Worm (Caenorhabditis elegans) whole organism, mixed stage, embryonic: Measurements from ENCODE around the gene F40G12.6.

Experiments used
- M03D4.4 ChIP-seq: sonication (generic microtip); optimal IDR thresholded peaks from 2 replicates; lab custom pipeline; 2017; ENCODE audit warnings: mild to moderate bottlenecking, missing genetic modification characterization, missing compliant biosample characterization
- bed-3 ChIP-seq: fragments of 200-800 bp; sonication (Bioruptor generic); optimal IDR thresholded peaks from 3 replicates; lab custom pipeline; 2018; ENCODE audit warnings: mild to moderate bottlenecking, missing genetic modification characterization, moderate library complexity, missing compliant biosample characterization
- blmp-1 ChIP-seq: fragments of 150-350 bp; optimal IDR thresholded peaks from 2 replicates; lab custom pipeline; 2014; ENCODE audit warnings: missing biosample characterization, missing genetic modification characterization
- ceh-39 ChIP-seq: fragments of 150-350 bp; optimal IDR thresholded peaks from 2 replicates; lab custom pipeline; 2014; ENCODE audit warnings: missing biosample characterization, missing genetic modification characterization
- cnd-1 ChIP-seq: fragments of 200-800 bp; sonication (Bioruptor generic); optimal IDR thresholded peaks from 2 replicates; lab custom pipeline; 2018; ENCODE audit warnings: mild to moderate bottlenecking, missing genetic modification characterization, missing compliant biosample characterization
- drap-1 ChIP-seq: fragments of 200-800 bp; sonication (Bioruptor generic); optimal IDR thresholded peaks from 3 replicates; lab custom pipeline; 2018; ENCODE audit warnings: mild to moderate bottlenecking, missing genetic modification characterization, missing compliant biosample characterization
- elt-1 ChIP-seq: sonication (generic microtip); optimal IDR thresholded peaks from 2 replicates; lab custom pipeline; 2017; ENCODE audit warnings: missing genetic modification characterization, mild to moderate bottlenecking, missing compliant biosample characterization, antibody characterized with exemption, moderate library complexity, borderline replicate concordance; ENCODE audit not compliant: insufficient read depth
- elt-3 ChIP-seq: fragments of 150-350 bp; optimal IDR thresholded peaks from 2 replicates; lab custom pipeline; 2014; ENCODE audit warnings: missing biosample characterization, missing genetic modification characterization
- flh-1 ChIP-seq: fragments of 200-800 bp; sonication (Bioruptor generic); optimal IDR thresholded peaks from 2 replicates; lab custom pipeline; 2018; ENCODE audit warnings: mild to moderate bottlenecking, missing genetic modification characterization, moderate library complexity, missing compliant biosample characterization
- ham-2 ChIP-seq: fragments of 200-800 bp; sonication (Bioruptor generic); optimal IDR thresholded peaks from 2 replicates; lab custom pipeline; 2018; ENCODE audit warnings: mild to moderate bottlenecking, missing genetic modification characterization, missing compliant biosample characterization
- hlh-1 ChIP-seq: fragments of 150-350 bp; optimal IDR thresholded peaks from 2 replicates; lab custom pipeline; 2014; ENCODE audit warnings: missing biosample characterization, missing genetic modification reagents, missing genetic modification characterization
- lin-13 ChIP-seq: fragments of 150-350 bp; optimal IDR thresholded peaks from 2 replicates; lab custom pipeline; 2014; ENCODE audit warnings: missing biosample characterization, missing genetic modification characterization
- lin-32 ChIP-seq: fragments of 200-800 bp; sonication (Bioruptor generic); optimal IDR thresholded peaks from 2 replicates; lab custom pipeline; 2018; ENCODE audit warnings: mild to moderate bottlenecking, missing genetic modification characterization, missing compliant biosample characterization
- lsy-2 ChIP-seq: fragments of 150-350 bp; optimal IDR thresholded peaks from 2 replicates; lab custom pipeline; 2014; ENCODE audit warnings: missing biosample characterization, missing genetic modification characterization
- mab-5 ChIP-seq: fragments of 150-350 bp; optimal IDR thresholded peaks from 2 replicates; lab custom pipeline; 2014; ENCODE audit warnings: missing biosample characterization, missing genetic modification characterization
- mep-1 ChIP-seq: fragments of 150-350 bp; optimal IDR thresholded peaks from 2 replicates; lab custom pipeline; 2017; ENCODE audit warnings: missing biosample characterization, missing genetic modification reagents, missing genetic modification characterization, inconsistent platforms
- mls-2 ChIP-seq: sonication (generic microtip); optimal IDR thresholded peaks from 2 replicates; lab custom pipeline; 2016; ENCODE audit warnings: mild to moderate bottlenecking, missing genetic modification characterization, moderate library complexity, missing compliant biosample characterization
- nhr-12 ChIP-seq: fragments of 150-350 bp; optimal IDR thresholded peaks from 2 replicates; lab custom pipeline; 2014; ENCODE audit warnings: missing biosample characterization, missing genetic modification characterization
- nhr-2 ChIP-seq: fragments of 150-350 bp; optimal IDR thresholded peaks from 2 replicates; lab custom pipeline; 2014; ENCODE audit warnings: missing biosample characterization, missing genetic modification characterization
- nhr-237 ChIP-seq: fragments of 150-350 bp; optimal IDR thresholded peaks from 2 replicates; lab custom pipeline; 2014; ENCODE audit warnings: missing biosample characterization, missing genetic modification characterization
- nhr-28 ChIP-seq: fragments of 150-350 bp; optimal IDR thresholded peaks from 2 replicates; lab custom pipeline; 2014; ENCODE audit warnings: missing biosample characterization, missing genetic modification characterization
- nhr-76 ChIP-seq: sonication (generic microtip); optimal IDR thresholded peaks from 2 replicates; lab custom pipeline; 2017; ENCODE audit warnings: missing biosample characterization, missing genetic modification characterization
- pha-4 ChIP-seq: fragments of 150-350 bp; optimal IDR thresholded peaks from 2 replicates; lab custom pipeline; 2018; ENCODE audit warnings: missing biosample characterization, missing genetic modification reagents, missing genetic modification characterization
- sem-2 ChIP-seq: fragments of 200-800 bp; sonication (Bioruptor generic); optimal IDR thresholded peaks from 2 replicates; lab custom pipeline; 2018; ENCODE audit warnings: mild to moderate bottlenecking, missing genetic modification characterization, missing compliant biosample characterization
- snpc-4 ChIP-seq: fragments of 150-350 bp; optimal IDR thresholded peaks from 2 replicates; lab custom pipeline; 2014; ENCODE audit warnings: missing biosample characterization, missing genetic modification characterization
- sptf-1 ChIP-seq: sonication (generic microtip); optimal IDR thresholded peaks from 2 replicates; lab custom pipeline; 2017; ENCODE audit warnings: mild to moderate bottlenecking, missing genetic modification characterization, moderate library complexity, missing compliant biosample characterization
- tbx-8 ChIP-seq: fragments of 200-800 bp; sonication (Bioruptor generic); optimal IDR thresholded peaks from 2 replicates; lab custom pipeline; 2018; ENCODE audit warnings: mild to moderate bottlenecking, missing genetic modification characterization, moderate library complexity, missing compliant biosample characterization
- unc-120 ChIP-seq: sonication (generic microtip); optimal IDR thresholded peaks from 2 replicates; lab custom pipeline; 2017; ENCODE audit warnings: missing genetic modification characterization, missing compliant biosample characterization; ENCODE audit not compliant: poor library complexity, severe bottlenecking
- unc-39 ChIP-seq: fragments of 150-350 bp; optimal IDR thresholded peaks from 2 replicates; lab custom pipeline; 2014; ENCODE audit warnings: missing biosample characterization, missing genetic modification characterization
- unc-62 ChIP-seq: fragments of 150-350 bp; optimal IDR thresholded peaks from 2 replicates; lab custom pipeline; 2014; ENCODE audit warnings: missing biosample characterization, missing genetic modification reagents, missing genetic modification characterization
- ztf-11 ChIP-seq: fragments of 150-350 bp; optimal IDR thresholded peaks from 2 replicates; lab custom pipeline; 2014; ENCODE audit warnings: missing biosample characterization, missing genetic modification characterization

Gene F40G12.6

DNA sequence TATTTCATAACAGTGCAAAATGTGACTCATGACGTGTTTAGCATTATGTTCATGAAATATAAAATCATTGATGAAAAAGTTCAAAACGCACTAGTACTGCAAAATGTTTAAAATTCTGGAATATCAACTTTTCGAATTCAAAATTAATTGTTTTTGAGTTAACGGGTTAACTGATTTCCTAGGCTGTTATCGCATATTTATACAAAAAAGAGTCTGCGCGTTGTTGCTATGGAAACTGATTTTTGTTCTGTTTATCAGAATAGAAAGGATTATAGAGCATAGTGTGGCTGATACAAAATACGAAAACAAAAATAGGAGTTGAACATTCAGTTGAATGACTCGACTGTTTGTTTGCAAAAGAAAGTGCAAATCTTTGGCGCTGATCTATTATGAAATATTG is 44.7 kb upstream of the F40G12.6 start:
- TF ChIP-seq tbx-8 (no peak), nhr-28 (tag; lab: Kevin White, UChicago) (no peak), elt-1 (tag; lab: Kevin White, UChicago) (no peak), pha-4 (tag; lab: Kevin White, UChicago) (no peak), lin-13 (no peak), ztf-11 (no peak), unc-62 (GFP tag; lab: Kevin White, UChicago) (no peak), nhr-76 (tag; lab: Kevin White, UChicago) (no peak), nhr-2 (tag; lab: Kevin White, UChicago) (no peak), unc-120 (no peak), drap-1 (GFP tag; lab: Kevin White, UChicago) (no peak)

DNA sequence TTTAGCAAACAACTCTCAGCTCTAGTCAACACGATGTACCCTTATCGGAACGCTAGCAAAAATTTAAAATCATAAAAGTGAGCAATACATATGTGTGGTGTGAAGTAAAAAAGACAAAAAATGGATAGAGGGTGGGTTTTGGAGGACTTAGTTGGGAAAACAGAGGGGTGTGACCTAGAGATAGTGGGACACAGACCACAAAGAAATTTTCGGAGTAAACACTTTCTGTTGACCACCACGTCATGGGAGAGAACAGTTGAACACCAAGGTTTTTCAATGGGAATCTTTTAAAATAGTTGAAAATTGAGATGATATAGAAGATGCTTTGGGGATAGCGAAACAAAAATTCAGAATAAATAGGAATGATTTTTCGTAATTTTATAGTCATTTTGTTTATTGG is 44.3 kb upstream of the F40G12.6 start:
- TF ChIP-seq flh-1 (GFP tag; lab: Kevin White, UChicago), result no peak
- no peak for TF ChIP-seq elt-3 (tag; lab: Kevin White, UChicago)
- no peak for TF ChIP-seq tbx-8
- no peak for TF ChIP-seq blmp-1
- TF ChIP-seq ceh-39, result no peak
- TF ChIP-seq nhr-237 (tag; lab: Kevin White, UChicago), result no peak

DNA sequence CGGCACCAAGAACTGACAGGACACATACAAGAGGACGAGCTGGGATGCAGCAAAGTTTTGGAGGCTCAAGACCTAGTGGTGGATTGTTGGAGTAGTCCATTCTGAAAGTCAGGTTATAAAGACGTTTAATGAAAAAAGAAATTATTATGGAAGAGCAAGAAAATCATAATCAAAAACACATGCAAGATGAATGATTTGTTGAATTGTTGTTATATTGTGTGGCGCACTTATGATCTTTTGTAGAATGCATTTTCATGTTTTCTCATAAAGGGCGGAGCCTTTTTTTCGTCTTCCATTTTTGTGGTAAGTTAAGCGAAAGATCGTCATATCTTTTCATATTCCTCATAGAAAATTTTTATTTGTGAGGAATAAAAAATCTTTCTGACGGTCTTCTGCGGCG is 43.6 kb upstream of the F40G12.6 start, which contains the start of gene F47B8.2:
Gene F47B8.2 (minus strand): TSS at position 101 of the 400 bp plus-strand sequence.
- no peak for TF ChIP-seq sem-2
- TF ChIP-seq sptf-1, result no peak
- TF ChIP-seq unc-39 (tag; lab: Kevin White, UChicago), result no peak
- no peak for TF ChIP-seq elt-3 (tag; lab: Kevin White, UChicago)
- no peak for TF ChIP-seq mep-1 (tag; lab: Kevin White, UChicago)
- no peak for TF ChIP-seq ham-2 (GFP tag; lab: Kevin White, UChicago)
- no peak for TF ChIP-seq snpc-4 (tag; lab: Kevin White, UChicago)
- no peak for TF ChIP-seq tbx-8
- TF ChIP-seq mab-5, result no peak
- no peak for TF ChIP-seq drap-1 (GFP tag; lab: Kevin White, UChicago)
- TF ChIP-seq nhr-76 (tag; lab: Kevin White, UChicago), result no peak
- no peak for TF ChIP-seq nhr-28 (tag; lab: Kevin White, UChicago)
- TF ChIP-seq nhr-237 (tag; lab: Kevin White, UChicago), result no peak
- TF ChIP-seq nhr-2 (tag; lab: Kevin White, UChicago), result no peak
- TF ChIP-seq ztf-11, result no peak
- TF ChIP-seq bed-3 (GFP tag; lab: Kevin White, UChicago), result no peak
- TF ChIP-seq nhr-12 (tag; lab: Kevin White, UChicago), result no peak

DNA sequence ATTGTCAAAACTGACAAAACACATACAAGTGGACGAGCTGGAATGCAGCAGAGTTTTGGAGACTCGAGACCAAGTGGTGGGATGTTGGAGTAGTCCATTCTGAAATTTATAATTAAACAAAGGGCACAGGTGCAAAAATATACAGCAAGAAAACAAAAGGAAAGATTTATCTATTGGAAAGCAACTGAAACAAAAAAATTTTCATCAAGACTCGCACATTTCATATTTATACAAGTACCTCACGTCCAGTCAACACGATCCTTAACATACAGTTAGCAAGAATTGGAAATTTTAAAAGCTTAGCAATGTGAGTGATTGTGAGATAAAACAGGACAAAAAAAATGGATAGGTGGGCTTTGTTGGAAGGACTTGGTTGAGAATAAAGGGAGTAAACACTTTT is 41.3 kb upstream of the F40G12.6 start, which contains the start of gene F47B8.1:
Gene F47B8.1 (minus strand): TSS at position 101 of the 400 bp plus-strand sequence.
- TF ChIP-seq drap-1 (GFP tag; lab: Kevin White, UChicago) (no peak), hlh-1 (tag; lab: Kevin White, UChicago) (no peak), blmp-1 (no peak), lsy-2 (tag; lab: Kevin White, UChicago) (no peak), mab-5 (no peak), lin-13 (no peak), unc-39 (tag; lab: Kevin White, UChicago) (no peak), elt-3 (tag; lab: Kevin White, UChicago) (no peak), elt-1 (tag; lab: Kevin White, UChicago) (no peak), sptf-1 (no peak), unc-62 (GFP tag; lab: Kevin White, UChicago) (no peak), mls-2 (tag; lab: Kevin White, UChicago) (no peak), unc-120 (no peak), sem-2 (no peak), nhr-76 (tag; lab: Kevin White, UChicago) (no peak), nhr-12 (tag; lab: Kevin White, UChicago) (no peak), M03D4.4 (tag; lab: Kevin White, UChicago) (no peak)

DNA sequence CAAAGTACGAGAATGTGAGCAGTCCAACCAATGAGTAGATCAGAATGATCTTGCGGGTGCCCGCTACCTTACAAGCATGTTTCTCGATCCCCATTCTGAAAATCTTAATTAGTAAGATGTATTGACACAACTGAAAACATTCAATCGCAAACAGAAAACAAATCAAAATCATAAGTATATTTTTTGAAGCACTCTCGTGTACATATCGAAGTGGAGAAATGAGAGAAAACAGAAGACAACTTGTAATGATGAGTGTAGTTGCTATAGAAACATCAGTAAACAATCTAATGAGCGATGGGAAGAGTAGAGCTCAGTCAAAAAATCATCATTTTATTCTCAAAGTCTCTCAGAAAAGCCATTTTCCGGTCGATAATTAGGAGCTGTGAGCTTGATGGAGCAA is 39.8 kb upstream of the F40G12.6 start, which contains the start of gene F14D7.8:
Gene F14D7.8 (minus strand): TSS at position 101 of the 400 bp plus-strand sequence.
- TF ChIP-seq cnd-1 (no peak), sptf-1 (no peak)

DNA sequence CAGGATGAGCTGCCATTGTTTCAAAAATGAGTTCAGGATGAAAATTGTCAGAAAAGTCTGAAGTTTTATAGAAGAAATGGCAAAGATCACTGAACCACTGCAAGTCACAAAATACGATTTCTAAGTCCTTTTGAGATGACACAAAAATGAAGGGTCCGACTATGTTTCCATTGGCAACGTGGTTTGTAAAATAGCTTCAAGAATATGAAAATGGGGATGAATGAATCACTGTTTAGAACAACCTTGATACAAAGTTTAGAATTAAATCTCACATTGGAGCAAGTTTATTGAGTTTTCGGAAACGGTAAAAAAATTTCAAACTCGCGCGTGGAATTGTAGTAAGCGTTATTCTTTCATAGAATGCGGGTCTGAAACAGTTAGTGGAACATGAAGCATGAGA is 38.2 kb upstream of the F40G12.6 start, which contains the start of gene ddn-3:
Gene ddn-3 (minus strand): TSS at position 101 of the 400 bp plus-strand sequence.
- TF ChIP-seq lin-32 (GFP tag; lab: Kevin White, UChicago), result no peak
- TF ChIP-seq, all 35 proteins: peak for 0
